Worm (Caenorhabditis elegans) whole organism, young adult: ENCODE data around the gene C42C1.19.

Experiments
- F22D6.2 ChIP-seq: sonication (generic microtip); optimal IDR thresholded peaks from 2 replicates; lab custom pipeline; 2016; ENCODE audit warnings: mild to moderate bottlenecking, missing genetic modification characterization, missing compliant biosample characterization
- akir-1 ChIP-seq: fragments of 200-800 bp; sonication (Bioruptor generic); optimal IDR thresholded peaks from 2 replicates; lab custom pipeline; 2018; ENCODE audit warnings: mild to moderate bottlenecking, missing genetic modification characterization, moderate library complexity, missing compliant biosample characterization
- ama-1 ChIP-seq, 3 experiments: fragments of 150-350 bp in 1 of 3; sonication (generic microtip) in 2 of 3; optimal IDR thresholded peaks; 2 replicates each; lab custom pipeline; 2014 to 2018; ENCODE audit warnings: missing biosample characterization in 2 of 3, missing genetic modification characterization in 2 of 3, missing genetic modification reagents in 2 of 3
- atf-7 ChIP-seq: sonication (generic microtip); optimal IDR thresholded peaks from 2 replicates; lab custom pipeline; 2017; ENCODE audit warnings: mild to moderate bottlenecking, missing genetic modification characterization, missing compliant biosample characterization
- egrh-3 ChIP-seq: fragments of 200-800 bp; sonication (Bioruptor generic); IDR thresholded peaks from 2 replicates; pipeline ENCODE4 v1.3.6; 2022; ENCODE audit warnings: missing genetic modification reagents, missing genetic modification characterization, missing compliant biosample characterization
- madf-10 ChIP-seq: sonication (generic microtip); optimal IDR thresholded peaks from 2 replicates; lab custom pipeline; 2016; ENCODE audit warnings: mild to moderate bottlenecking, missing genetic modification characterization, missing compliant biosample characterization
- nfya-1 ChIP-seq: sonication (generic microtip); optimal IDR thresholded peaks from 2 replicates; lab custom pipeline; 2017; ENCODE audit warnings: antibody characterized with exemption, missing compliant biosample characterization, missing genetic modification characterization, borderline replicate concordance; ENCODE audit not compliant: insufficient read depth
- nhr-80 ChIP-seq: sonication (generic microtip); optimal IDR thresholded peaks from 2 replicates; lab custom pipeline; 2016; ENCODE audit warnings: missing genetic modification characterization, missing compliant biosample characterization
- pha-4 ChIP-seq: fragments of 150-350 bp; sonication (generic microtip); optimal IDR thresholded peaks from 2 replicates; lab custom pipeline; 2014; ENCODE audit warnings: missing biosample characterization, missing genetic modification reagents, missing genetic modification characterization
- snpc-4 ChIP-seq, 5 experiments: fragments of 150-350 bp in 1 of 5; sonication (generic microtip) in 4 of 5; optimal IDR thresholded peaks; 2 replicates each; lab custom pipeline; 2014 to 2018; ENCODE audit warnings: missing genetic modification characterization in 5 of 5, missing biosample characterization in 3 of 5, antibody characterized with exemption in 2 of 5, mild to moderate bottlenecking in 2 of 5, missing compliant biosample characterization in 2 of 5, missing genotype in 2 of 5, moderate library complexity in 2 of 5, missing genetic modification reagents in 1 of 5
- unc-130 ChIP-seq: sonication (generic microtip); optimal IDR thresholded peaks from 2 replicates; lab custom pipeline; 2016; ENCODE audit warnings: missing genetic modification reagents, missing genetic modification characterization, missing compliant biosample characterization
- unc-62 ChIP-seq: fragments of 150-350 bp; optimal IDR thresholded peaks from 2 replicates; lab custom pipeline; 2014; ENCODE audit warnings: missing biosample characterization, missing genetic modification reagents, missing genetic modification characterization
- xnd-1 ChIP-seq: sonication (generic microtip); optimal IDR thresholded peaks from 2 replicates; lab custom pipeline; 2016; ENCODE audit warnings: missing genotype, missing genetic modification reagents, missing genetic modification characterization, missing compliant biosample characterization
- ztf-25 ChIP-seq: fragments of 200-800 bp; sonication (Bioruptor generic); IDR thresholded peaks from 2 replicates; pipeline ENCODE4 v1.3.6; 2022; ENCODE audit warnings: missing genetic modification reagents, missing genetic modification characterization, missing compliant biosample characterization

- TF ChIP-seq snpc-4 (GFP tag; optimal IDR thresholded peaks at IDR 0.05; lab: Kevin White, UChicago) (no peak), snpc-4 (tag; optimal IDR thresholded peaks at IDR 0.05; lab: Kevin White, UChicago) (no peak), F22D6.2 (tag; lab: Kevin White, UChicago) (no peak), unc-62 (GFP tag; lab: Kevin White, UChicago) (no peak), nfya-1 (tag; lab: Kevin White, UChicago) (no peak), akir-1 (no peak), egrh-3 (GFP tag; lab: Robert Waterston, UW) (no peak), pha-4 (tag; lab: Kevin White, UChicago) (no peak), atf-7 (tag; lab: Kevin White, UChicago) (no peak), xnd-1 (tag; lab: Kevin White, UChicago) (no peak), madf-10 (no peak), unc-130 (GFP tag; lab: Kevin White, UChicago) (no peak), nhr-80 (no peak), ama-1 (optimal IDR thresholded peaks at IDR 0.05; lab: Kevin White, UChicago) (no peak), ama-1 (GFP tag; optimal IDR thresholded peaks at IDR 0.05; lab: Kevin White, UChicago) (no peak), ztf-25 (GFP tag; lab: Robert Waterston, UW) (no peak)
These were observed 8.2 kb downstream of the C42C1.19 start, which contains the start of gene C42C1.8 for ce11 chrIV:12290744-12291143.
